Fruit fly (Drosophila melanogaster): ENCODE results near the gene RpL34a.
A peak's percentile ranks its signal among the peaks of the same experiment; 100 is the strongest.

RpL34a gene

DNA sequence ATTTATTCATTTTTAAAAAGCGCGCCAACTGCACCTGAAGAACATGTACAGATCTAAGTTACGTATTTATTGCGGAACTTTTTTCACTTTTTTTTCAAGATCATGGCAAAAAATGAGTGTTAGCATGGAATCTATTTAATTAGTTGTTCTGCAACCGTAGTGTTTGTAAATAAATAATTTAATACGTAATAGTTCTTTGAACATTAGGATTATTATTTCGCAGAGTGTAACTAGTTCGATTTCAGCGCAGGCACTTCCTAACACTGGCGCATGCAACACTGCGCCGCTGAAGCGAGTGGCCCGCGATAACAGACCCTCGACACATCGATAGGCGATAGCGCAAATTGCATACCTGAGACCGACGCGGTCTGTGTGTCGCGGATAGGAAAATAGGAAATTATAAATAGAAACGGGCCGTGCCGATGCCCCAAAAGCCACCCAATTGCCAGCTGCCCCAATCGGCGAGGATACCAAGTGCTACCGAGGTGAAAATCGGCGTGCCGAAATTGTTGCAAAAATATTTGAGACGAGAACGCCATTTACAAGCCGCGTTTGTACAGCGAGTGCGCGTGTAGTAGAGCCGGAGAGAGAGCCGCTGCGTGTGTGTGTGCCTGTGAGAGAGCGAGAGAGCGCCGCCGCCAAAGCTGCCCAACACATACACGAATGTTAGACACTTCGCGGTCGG is 17.5 kb downstream of the RpL34a start, which contains the start of gene gro (continued):
- TF ChIP-seq CG17328 (GFP tag; IDR thresholded peaks at IDR 0.05) = peak; percentile 51
- peak; percentile 75 for TF ChIP-seq CG9817 (tag; optimal IDR thresholded peaks at IDR 0.05)
- TF ChIP-seq Bgb (GFP tag; IDR thresholded peaks at IDR 0.05; ENCODE audit: partially characterized antibody) = peak; percentile 90
- 0 out of 3 replicates have a peak, but pooled peaks have one; percentile 11 for TF ChIP-seq CG14050 (GFP tag; IDR thresholded peaks at IDR 0.05)
- peak; percentile 54 for TF ChIP-seq CG2202 (tag; optimal IDR thresholded peaks at IDR 0.05)
- peak; percentile 83 for TF ChIP-seq CG34422 (GFP tag; IDR thresholded peaks at IDR 0.05)
- TF ChIP-seq gsb-n (tag; optimal IDR thresholded peaks at IDR 0.05) = peak; percentile 63
- TF ChIP-seq Awh (GFP tag; IDR thresholded peaks at IDR 0.05) = no peak; the same call in 1 of the 2 replicates
- TF ChIP-seq Rfx (GFP tag; IDR thresholded peaks at IDR 0.05) = peak; percentile 87
- no peak for TF ChIP-seq h (optimal IDR thresholded peaks at IDR 0.05)
- TF ChIP-seq CG18476 (GFP tag; optimal IDR thresholded peaks at IDR 0.05) = peak; percentile 73
- no peak for TF ChIP-seq TFAM (GFP tag; optimal IDR thresholded peaks at IDR 0.05)
- no peak for TF ChIP-seq tap (tag; optimal IDR thresholded peaks at IDR 0.05)
- TF ChIP-seq CG8924 (tag; optimal IDR thresholded peaks at IDR 0.05) = peak; percentile 67
- TF ChIP-seq Hsf (GFP tag; optimal IDR thresholded peaks at IDR 0.05) = peak; percentile 78
- TF ChIP-seq Deaf1 (tag; optimal IDR thresholded peaks at IDR 0.05) = no peak
- no peak for TF ChIP-seq C15 (GFP tag; IDR thresholded peaks at IDR 0.05)
- peak; percentile 47 for TF ChIP-seq CG7839 (tag; optimal IDR thresholded peaks at IDR 0.05)
- peak; percentile 44 for TF ChIP-seq wek (GFP tag; optimal IDR thresholded peaks at IDR 0.05)
- TF ChIP-seq CG10462 (GFP tag; optimal IDR thresholded peaks at IDR 0.05) = peak; percentile 68
- TF ChIP-seq knrl (GFP tag; IDR thresholded peaks at IDR 0.05; ENCODE audit: partially characterized antibody) = peak; percentile 76
- peak; percentile 91 for TF ChIP-seq Elba2 (GFP tag; optimal IDR thresholded peaks at IDR 0.05)
- TF ChIP-seq CG3838 (GFP tag; optimal IDR thresholded peaks at IDR 0.05) = peak; percentile 23
- TF ChIP-seq prd (optimal IDR thresholded peaks at IDR 0.05) = no peak
- TF ChIP-seq prd (GFP tag; IDR thresholded peaks at IDR 0.05) = peak; percentile 66; the same call in 2 of the 3 replicates
- TF ChIP-seq mld (GFP tag; IDR thresholded peaks at IDR 0.05; ENCODE audit: partially characterized antibody) = peak; percentile 68
- 0 out of 2 replicates have a peak, but pooled peaks have one; percentile 50 for TF ChIP-seq Taf1 (GFP tag; IDR thresholded peaks at IDR 0.05)
- peak; percentile 97 for TF ChIP-seq pzg (GFP tag; optimal IDR thresholded peaks at IDR 0.05)
- peak; percentile 75 for TF ChIP-seq fu2 (GFP tag; optimal IDR thresholded peaks at IDR 0.05)
- no peak for TF ChIP-seq pita (GFP tag; optimal IDR thresholded peaks at IDR 0.05)
- peak; percentile 77 for TF ChIP-seq Chrac-16 (GFP tag; optimal IDR thresholded peaks at IDR 0.05)
- TF ChIP-seq gsb (GFP tag; IDR thresholded peaks at IDR 0.05) = peak; percentile 29; the same call in 1 of the 2 replicates
- TF ChIP-seq her (GFP tag; optimal IDR thresholded peaks at IDR 0.05) = peak; percentile 56
- TF ChIP-seq CG6683 (GFP tag; optimal IDR thresholded peaks at IDR 0.05) = no peak
- TF ChIP-seq bigmax (GFP tag; optimal IDR thresholded peaks at IDR 0.05) = no peak
- TF ChIP-seq tx (GFP tag; optimal IDR thresholded peaks at IDR 0.05) = peak; percentile 46
- TF ChIP-seq CG2120 (GFP tag; optimal IDR thresholded peaks at IDR 0.05) = peak; percentile 85
- peak; percentile 52 for TF ChIP-seq CG17359 (tag; optimal IDR thresholded peaks at IDR 0.05)
- peak; percentile 82 for TF ChIP-seq Sry-δ (GFP tag; optimal IDR thresholded peaks at IDR 0.05)
- peak; percentile 78 for TF ChIP-seq CG12769 (tag; optimal IDR thresholded peaks at IDR 0.05)
- peak; percentile 78 for TF ChIP-seq nerfin-2 (GFP tag; IDR thresholded peaks at IDR 0.05; ENCODE audit: partially characterized antibody)
- TF ChIP-seq az2 (GFP tag; optimal IDR thresholded peaks at IDR 0.05) = peak; percentile 43
- TF ChIP-seq lmd (GFP tag; IDR thresholded peaks at IDR 0.05) = peak; percentile 44; the same call in 1 of the 2 replicates
- TF ChIP-seq D19A (tag; optimal IDR thresholded peaks at IDR 0.05) = peak; percentile 4
- peak; percentile 23 for TF ChIP-seq CG34376 (GFP tag; optimal IDR thresholded peaks at IDR 0.05)
- TF ChIP-seq slou (GFP tag; optimal IDR thresholded peaks at IDR 0.05) = peak; percentile 65
- no peak for TF ChIP-seq Doc2 (GFP tag; IDR thresholded peaks at IDR 0.05)
- no peak for TF ChIP-seq so (GFP tag; IDR thresholded peaks at IDR 0.05)
- peak; percentile 72 for TF ChIP-seq CG13894 (tag; optimal IDR thresholded peaks at IDR 0.05)
- peak; percentile 69 for TF ChIP-seq CG17829 (tag; optimal IDR thresholded peaks at IDR 0.05)
